Fruit fly (Drosophila melanogaster) whole organism, embryonic: ENCODE data around the gene sol.

Experiments
- Awh ChIP-seq: fragments of 200-800 bp; sonication (Bioruptor generic); IDR thresholded peaks from 2 replicates; pipeline ENCODE4, ENCODE4 v1.3.6; 2022; ENCODE audit warnings: missing biosample characterization, missing genetic modification characterization
- CG1024 ChIP-seq: fragments of 200-800 bp; sonication (Bioruptor generic); IDR thresholded peaks from 2 replicates; pipeline ENCODE4 v1.3.6; 2022; ENCODE audit warnings: missing biosample characterization, missing genetic modification characterization
- CG10462 ChIP-seq: fragments of 200-800 bp; sonication (Bioruptor generic); optimal IDR thresholded peaks from 2 replicates; lab custom pipeline; 2016; ENCODE audit warnings: missing biosample characterization, missing genetic modification characterization
- CG10654 ChIP-seq: fragments of 200-800 bp; sonication (Bioruptor generic); optimal IDR thresholded peaks from 2 replicates; lab custom pipeline; 2016; ENCODE audit warnings: missing biosample characterization, missing genetic modification characterization
- CG11247 ChIP-seq: fragments of 200-800 bp; sonication (Bioruptor generic); IDR thresholded peaks from 2 replicates; pipeline ENCODE4 v1.3.6; 2022; ENCODE audit warnings: missing biosample characterization, missing genetic modification characterization
- CG11504 ChIP-seq: fragments of 200-800 bp; sonication (Bioruptor generic); optimal IDR thresholded peaks from 3 replicates; lab custom pipeline; 2019; ENCODE audit warnings: missing biosample characterization, mild to moderate bottlenecking, missing genetic modification characterization, moderate library complexity
- CG12104 ChIP-seq: fragments of 200-800 bp; sonication (Bioruptor generic); optimal IDR thresholded peaks from 3 replicates; lab custom pipeline; 2016; ENCODE audit warnings: missing biosample characterization, missing genetic modification characterization
- CG13296 ChIP-seq: fragments of 200-800 bp; sonication (Bioruptor generic); optimal IDR thresholded peaks from 3 replicates; lab custom pipeline; 2018; ENCODE audit warnings: missing biosample characterization, mild to moderate bottlenecking, missing genetic modification characterization
- CG14860 ChIP-seq: fragments of 200-800 bp; sonication (Bioruptor generic); IDR thresholded peaks from 3 replicates; pipeline ENCODE4 v1.3.6; 2022; ENCODE audit warnings: missing biosample characterization, missing genetic modification characterization; ENCODE audit not compliant: partially characterized antibody
- CG15073 ChIP-seq: fragments of 200-800 bp; sonication (Bioruptor generic); optimal IDR thresholded peaks from 2 replicates; lab custom pipeline; 2016; ENCODE audit warnings: missing biosample characterization, missing genetic modification characterization
- CG15269 ChIP-seq: fragments of 200-800 bp; sonication (Bioruptor generic); optimal IDR thresholded peaks from 2 replicates; lab custom pipeline; 2018; ENCODE audit warnings: missing biosample characterization, mild to moderate bottlenecking, missing genetic modification characterization, moderate library complexity
- CG16813 ChIP-seq: fragments of 200-800 bp; sonication (Bioruptor generic); IDR thresholded peaks from 3 replicates; pipeline ENCODE4 v1.3.6; 2022; ENCODE audit warnings: missing biosample characterization, missing genetic modification characterization; ENCODE audit not compliant: partially characterized antibody
- CG31365 ChIP-seq: fragments of 200-800 bp; sonication (Bioruptor generic); optimal IDR thresholded peaks from 2 replicates; lab custom pipeline; 2018; ENCODE audit warnings: missing biosample characterization, mild to moderate bottlenecking, missing genetic modification characterization
- CG32772 ChIP-seq: fragments of 200-800 bp; sonication (Bioruptor generic); IDR thresholded peaks from 2 replicates; pipeline ENCODE4 v1.3.6; 2022; ENCODE audit warnings: missing biosample characterization, missing genetic modification characterization
- CG42726 ChIP-seq: fragments of 200-800 bp; sonication (Bioruptor generic); IDR thresholded peaks from 2 replicates; pipeline ENCODE4 v1.3.6; 2022; ENCODE audit warnings: missing biosample characterization, missing genetic modification characterization; ENCODE audit not compliant: partially characterized antibody
- CG4730 ChIP-seq: fragments of 200-800 bp; sonication (Bioruptor generic); IDR thresholded peaks from 2 replicates; pipeline ENCODE4 v1.3.6; 2022; ENCODE audit warnings: missing biosample characterization, missing genetic modification characterization
- CG6683 ChIP-seq: fragments of 200-800 bp; sonication (Bioruptor generic); optimal IDR thresholded peaks from 2 replicates; lab custom pipeline; 2017; ENCODE audit warnings: missing biosample characterization, mild to moderate bottlenecking, missing genetic modification characterization, missing genetic modification reagents
- CG6791 ChIP-seq: fragments of 200-800 bp; sonication (Bioruptor generic); IDR thresholded peaks from 3 replicates; pipeline ENCODE4 v1.3.6; 2022; ENCODE audit warnings: missing biosample characterization, missing genetic modification characterization; ENCODE audit not compliant: partially characterized antibody
- CG7357 ChIP-seq: fragments of 200-800 bp; sonication (Bioruptor generic); IDR thresholded peaks from 3 replicates; pipeline ENCODE4 v1.3.6; 2022; ENCODE audit warnings: missing biosample characterization, missing genetic modification characterization
- CG7839 ChIP-seq: fragments of 200-800 bp; sonication (Bioruptor generic); optimal IDR thresholded peaks from 3 replicates; lab custom pipeline; 2018; ENCODE audit warnings: missing biosample characterization, mild to moderate bottlenecking, missing genetic modification characterization, moderate library complexity
- CG7928 ChIP-seq: fragments of 200-800 bp; sonication (Bioruptor generic); optimal IDR thresholded peaks from 2 replicates; lab custom pipeline; 2017; ENCODE audit warnings: missing biosample characterization, mild to moderate bottlenecking, missing genetic modification characterization
- CG7987 ChIP-seq: fragments of 200-800 bp; sonication (Bioruptor generic); optimal IDR thresholded peaks from 2 replicates; lab custom pipeline; 2018; ENCODE audit warnings: missing biosample characterization, mild to moderate bottlenecking, missing genetic modification characterization, moderate library complexity
- CG8089 ChIP-seq: fragments of 200-800 bp; sonication (Bioruptor generic); optimal IDR thresholded peaks from 3 replicates; lab custom pipeline; 2016; ENCODE audit warnings: missing biosample characterization, missing genetic modification characterization
- CG8478 ChIP-seq: fragments of >200 bp; optimal IDR thresholded peaks from 2 replicates; lab custom pipeline; 2018
- CG8944 ChIP-seq: fragments of 200-800 bp; sonication (Bioruptor generic); optimal IDR thresholded peaks from 3 replicates; lab custom pipeline; 2016; ENCODE audit warnings: missing biosample characterization, missing genetic modification characterization
- CG9437 ChIP-seq: fragments of 200-800 bp; sonication (Bioruptor generic); optimal IDR thresholded peaks from 2 replicates; lab custom pipeline; 2018; ENCODE audit warnings: missing biosample characterization, mild to moderate bottlenecking, missing genetic modification characterization
- CG9797 ChIP-seq: fragments of 200-800 bp; sonication (Bioruptor generic); optimal IDR thresholded peaks from 3 replicates; lab custom pipeline; 2018; ENCODE audit warnings: missing biosample characterization, mild to moderate bottlenecking, missing genetic modification characterization
- Camta ChIP-seq: fragments of 200-800 bp; sonication (Bioruptor generic); optimal IDR thresholded peaks from 2 replicates; lab custom pipeline; 2016; ENCODE audit warnings: missing biosample characterization, missing genetic modification characterization
- Deaf1 ChIP-seq: fragments of 200-800 bp; optimal IDR thresholded peaks from 3 replicates; lab custom pipeline; 2019; ENCODE audit warnings: missing biosample characterization, mild to moderate bottlenecking, missing genetic modification characterization, moderate library complexity
- Fer3 ChIP-seq: fragments of 200-800 bp; sonication (Bioruptor generic); optimal IDR thresholded peaks from 2 replicates; lab custom pipeline; 2018; ENCODE audit warnings: missing biosample characterization, mild to moderate bottlenecking, missing genetic modification characterization, moderate library complexity
- HLH3B ChIP-seq: fragments of 200-800 bp; sonication (Bioruptor generic); IDR thresholded peaks from 2 replicates; pipeline ENCODE4 v1.3.6; 2022; ENCODE audit warnings: missing biosample characterization, missing genetic modification characterization
- HLH54F ChIP-seq: fragments of 200-800 bp; sonication (Bioruptor generic); optimal IDR thresholded peaks from 3 replicates; lab custom pipeline; 2016; ENCODE audit warnings: missing biosample characterization, missing genetic modification characterization
- Med ChIP-seq: fragments of 200-800 bp; sonication (Bioruptor generic); peaks from one replicate; lab custom pipeline; 2016; ENCODE audit warnings: missing biosample characterization, missing genetic modification characterization, mild to moderate bottlenecking, inconsistent platforms, moderate library complexity
- NC2β ChIP-seq: fragments of 200-800 bp; sonication (Bioruptor generic); optimal IDR thresholded peaks from 2 replicates; lab custom pipeline; 2016; ENCODE audit warnings: missing biosample characterization, missing genetic modification characterization
- Scr ChIP-seq: fragments of 200-800 bp; sonication (Bioruptor generic); IDR thresholded peaks from 2 replicates; pipeline ENCODE4 v1.3.6; 2022; ENCODE audit warnings: missing biosample characterization, missing genetic modification characterization; ENCODE audit not compliant: partially characterized antibody
- TFAM ChIP-seq: fragments of 200-800 bp; sonication (Bioruptor generic); optimal IDR thresholded peaks from 2 replicates; lab custom pipeline; 2017; ENCODE audit warnings: missing biosample characterization, missing genetic modification characterization, inconsistent platforms
- Vsx1 ChIP-seq: fragments of 200-800 bp; sonication (Bioruptor generic); optimal IDR thresholded peaks from 2 replicates; lab custom pipeline; 2017; ENCODE audit warnings: missing biosample characterization, mild to moderate bottlenecking, missing genetic modification characterization, missing genetic modification reagents
- bigmax ChIP-seq: fragments of 200-800 bp; sonication (Bioruptor generic); optimal IDR thresholded peaks from 2 replicates; lab custom pipeline; 2018; ENCODE audit warnings: missing biosample characterization, mild to moderate bottlenecking, missing genetic modification characterization
- cg ChIP-seq: fragments of 200-800 bp; sonication (Bioruptor generic); optimal IDR thresholded peaks from 3 replicates; lab custom pipeline; 2019; ENCODE audit warnings: missing biosample characterization, mild to moderate bottlenecking, missing genetic modification characterization, moderate library complexity
- en ChIP-seq: fragments of 200-800 bp; sonication (Bioruptor generic); optimal IDR thresholded peaks from 2 replicates; lab custom pipeline; 2016; ENCODE audit warnings: missing biosample characterization, missing genetic modification characterization
- ftz-f1 ChIP-seq: fragments of 200-800 bp; sonication (Bioruptor generic); optimal IDR thresholded peaks from 2 replicates; lab custom pipeline; 2016; ENCODE audit warnings: missing biosample characterization, missing genetic modification characterization
- ham ChIP-seq: fragments of 200-800 bp; sonication (Bioruptor generic); IDR thresholded peaks from 2 replicates; pipeline ENCODE4 v1.3.6; 2022; ENCODE audit warnings: missing biosample characterization, missing genetic modification characterization
- hkb ChIP-seq, 2 experiments: fragments of 200-800 bp in 1 of 2; fragments of >200 bp in 1 of 2; sonication (Bioruptor generic) in 1 of 2; IDR thresholded peaks in 1 of 2; optimal IDR thresholded peaks in 1 of 2; 2 replicates each; pipeline versions ENCODE4 v1.3.6 to Lab custom; 2017 to 2022; ENCODE audit warnings: missing biosample characterization in 1 of 2, missing genetic modification characterization in 1 of 2
- ind ChIP-seq: fragments of 200-800 bp; sonication (Bioruptor generic); optimal IDR thresholded peaks from 3 replicates; lab custom pipeline; 2016; ENCODE audit warnings: missing biosample characterization, missing genetic modification characterization
- mirr ChIP-seq: fragments of 200-800 bp; sonication (Bioruptor generic); optimal IDR thresholded peaks from 3 replicates; lab custom pipeline; 2018; ENCODE audit warnings: missing biosample characterization, mild to moderate bottlenecking, missing genetic modification characterization
- otp ChIP-seq: fragments of 200-800 bp; sonication (Bioruptor generic); IDR thresholded peaks from 3 replicates; pipeline ENCODE4, ENCODE4 v1.3.6; 2022; ENCODE audit warnings: missing biosample characterization, missing genetic modification characterization
- pho ChIP-seq: fragments of 200-800 bp; sonication (Bioruptor generic); optimal IDR thresholded peaks from 2 replicates; lab custom pipeline; 2016; ENCODE audit warnings: missing biosample characterization, missing genetic modification characterization
- unpg ChIP-seq: fragments of 200-800 bp; sonication (Bioruptor generic); optimal IDR thresholded peaks from 3 replicates; lab custom pipeline; 2018; ENCODE audit warnings: missing biosample characterization, mild to moderate bottlenecking, missing genetic modification characterization, moderate library complexity
- zen2 ChIP-seq: fragments of 200-800 bp; sonication (Bioruptor generic); IDR thresholded peaks from 3 replicates; pipeline ENCODE4 v1.3.6; 2022; ENCODE audit warnings: missing biosample characterization, missing genetic modification characterization; ENCODE audit not compliant: partially characterized antibody

Gene sol

DNA sequence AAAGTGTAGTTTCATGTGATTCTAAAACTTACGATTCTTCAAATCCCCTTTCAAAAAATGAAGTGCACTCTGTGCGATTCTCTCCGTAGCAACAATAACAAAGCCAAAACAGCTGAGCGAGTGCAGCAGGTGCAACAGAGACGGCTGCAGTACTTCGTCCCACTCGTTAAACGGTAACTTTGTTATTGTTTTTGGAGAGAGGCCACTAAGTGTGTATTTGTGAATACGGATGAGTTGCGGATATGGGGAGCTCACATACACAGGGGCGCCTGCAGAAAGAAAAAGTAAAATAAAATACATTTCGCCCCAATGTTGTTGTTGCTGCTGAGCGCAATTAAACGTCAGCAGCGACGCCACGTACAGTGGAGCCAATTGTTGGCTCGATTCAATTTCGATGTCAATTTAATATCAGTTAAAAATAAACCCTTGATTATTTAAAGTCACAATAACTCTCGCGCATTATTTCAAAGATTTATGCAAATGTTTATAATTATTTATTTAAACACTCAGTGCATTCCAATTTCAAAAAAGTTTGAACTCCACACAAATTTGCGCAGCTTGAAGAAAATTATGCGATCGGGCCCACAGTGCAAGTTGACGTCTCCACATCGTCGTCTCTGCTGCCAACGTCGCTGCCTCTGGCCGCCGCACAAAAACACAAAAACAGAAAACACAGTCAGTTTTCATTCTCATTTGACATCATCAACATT is 17.4 kb downstream of the sol start (continued):
- TF ChIP-seq ftz-f1 (GFP tag; lab: Kevin White, UChicago) (peak; percentile 49), Camta (peak; percentile 97), CG13296 (GFP tag; lab: Kevin White, UChicago) (peak; percentile 99), cg (GFP tag; lab: Kevin White, UChicago) (peak; percentile 49), CG6791 (no peak), CG8089 (GFP tag; lab: Kevin White, UChicago) (peak; percentile 92), hkb (optimal IDR thresholded peaks at IDR 0.05; lab: Kevin White, UChicago) (no peak), hkb (GFP tag; IDR thresholded peaks at IDR 0.05; lab: Robert Waterston, UW) (peak; percentile 98), otp (GFP tag; lab: Robert Waterston, UW) (peak; percentile 86; the same call in 2 of the 3 replicates), CG8478 (no peak), CG9797 (GFP tag; lab: Kevin White, UChicago) (peak; percentile 56), CG4730 (GFP tag; lab: Robert Waterston, UW) (peak; percentile 93), ham (GFP tag; lab: Robert Waterston, UW) (peak; percentile 93), bigmax (GFP tag; lab: Kevin White, UChicago) (peak; percentile 29), Scr (GFP tag; lab: Robert Waterston, UW) (no peak), HLH3B (GFP tag; lab: Robert Waterston, UW) (peak; percentile 96), CG15073 (GFP tag; lab: Kevin White, UChicago) (peak; percentile 85), Deaf1 (tag; lab: Kevin White, UChicago) (peak; percentile 86), ind (GFP tag; lab: Kevin White, UChicago) (peak; percentile 97), mirr (peak; percentile 97), CG14860 (0 out of 3 replicates have a peak, but pooled peaks have one; percentile 24), unpg (GFP tag; lab: Kevin White, UChicago) (peak; percentile 98), CG7357 (peak; percentile 91), HLH54F (peak; percentile 96), CG15269 (tag; lab: Kevin White, UChicago) (peak; percentile 99), Vsx1 (GFP tag; lab: Kevin White, UChicago) (peak; percentile 96), CG7839 (peak; percentile 99), CG12104 (GFP tag; lab: Kevin White, UChicago) (peak; percentile 99), zen2 (GFP tag; lab: Robert Waterston, UW) (no peak), CG6683 (peak; percentile 96), CG11247 (peak; percentile 94), TFAM (GFP tag; lab: Kevin White, UChicago) (peak; percentile 77), pho (GFP tag; lab: Kevin White, UChicago) (peak; percentile 97), CG8944 (GFP tag; lab: Kevin White, UChicago) (peak; percentile 92), CG32772 (GFP tag; lab: Robert Waterston, UW) (peak; percentile 94), Med (GFP tag; lab: Kevin White, UChicago) (peak; percentile 99), CG16813 (GFP tag; lab: Robert Waterston, UW) (no peak), Fer3 (peak; percentile 98), CG11504 (tag; lab: Kevin White, UChicago) (peak; percentile 98), CG31365 (peak; percentile 88), CG1024 (GFP tag; lab: Robert Waterston, UW) (peak; percentile 80), CG7987 (GFP tag; lab: Kevin White, UChicago) (peak; percentile 92), CG9437 (GFP tag; lab: Kevin White, UChicago) (peak; percentile 93), CG10462 (GFP tag; lab: Kevin White, UChicago) (peak; percentile 91), CG7928 (GFP tag; lab: Kevin White, UChicago) (peak; percentile 74), Awh (GFP tag; lab: Robert Waterston, UW) (peak; percentile 94), NC2β (peak; percentile 93), CG10654 (GFP tag; lab: Kevin White, UChicago) (peak; percentile 96), en (GFP tag; lab: Kevin White, UChicago) (peak; percentile 92), CG42726 (no peak)
